Worm (Caenorhabditis elegans) whole organism, L4 larva: ENCODE data around the gene K01G5.8.

Experiments used
- F49E8.2 ChIP-seq: sonication (generic microtip); optimal IDR thresholded peaks from 2 replicates; lab custom pipeline; 2016; ENCODE audit warnings: missing compliant biosample characterization, mild to moderate bottlenecking, missing genetic modification characterization, borderline replicate concordance
- ceh-82 ChIP-seq: sonication (generic microtip); optimal IDR thresholded peaks from 2 replicates; lab custom pipeline; 2017; ENCODE audit warnings: missing biosample characterization, missing genetic modification characterization
- dmd-6 ChIP-seq: fragments of 200-800 bp; sonication (Bioruptor generic); IDR thresholded peaks from 2 replicates; pipeline ENCODE4 v1.3.6; 2022; ENCODE audit warnings: missing genetic modification reagents, missing genetic modification characterization, missing compliant biosample characterization
- dpl-1 ChIP-seq: fragments of 150-350 bp; optimal IDR thresholded peaks from 2 replicates; lab custom pipeline; 2014; ENCODE audit warnings: missing biosample characterization, missing genetic modification reagents, missing genetic modification characterization
- nhr-41 ChIP-seq: fragments of 200-800 bp; sonication (Bioruptor generic); IDR thresholded peaks from 2 replicates; pipeline ENCODE4 v1.3.6; 2022; ENCODE audit warnings: missing genetic modification reagents, missing genetic modification characterization, missing compliant biosample characterization
- nhr-77 ChIP-seq: fragments of 150-350 bp; optimal IDR thresholded peaks from 2 replicates; lab custom pipeline; 2014; ENCODE audit warnings: missing biosample characterization, missing genetic modification characterization
- snpc-4 ChIP-seq: fragments of 150-350 bp; optimal IDR thresholded peaks from 2 replicates; lab custom pipeline; 2014; ENCODE audit warnings: missing biosample characterization, missing genetic modification characterization
- zag-1 ChIP-seq: fragments of 150-350 bp; optimal IDR thresholded peaks from 2 replicates; lab custom pipeline; 2014; ENCODE audit warnings: missing biosample characterization, missing genetic modification characterization

ce11 chrIII:10720170-10720569 lies 20.4 kb downstream of the K01G5.8 start:
- TF ChIP-seq snpc-4 (tag; lab: Kevin White, UChicago): no peak
- no peak for TF ChIP-seq F49E8.2 (tag; lab: Kevin White, UChicago)
- TF ChIP-seq dmd-6: peak; percentile 94
- TF ChIP-seq zag-1 (tag; lab: Kevin White, UChicago): no peak
- TF ChIP-seq nhr-77: peak; percentile 56
- TF ChIP-seq dpl-1: peak; percentile 52
- TF ChIP-seq nhr-41 (GFP tag; lab: Robert Waterston, UW): peak; percentile 67
- TF ChIP-seq ceh-82 (tag; lab: Kevin White, UChicago): no peak
